Fruit fly (Drosophila melanogaster) whole organism, pupa: Measurements from ENCODE around the gene CG42781.

Experiments used
- CG15710 ChIP-seq: fragments of 200-800 bp; sonication (Bioruptor generic); optimal IDR thresholded peaks from 2 replicates; lab custom pipeline; 2018; ENCODE audit warnings: missing biosample characterization, mild to moderate bottlenecking, missing genetic modification characterization, moderate library complexity
- CG17806 ChIP-seq: fragments of 200-800 bp; sonication (Bioruptor generic); optimal IDR thresholded peaks from 2 replicates; lab custom pipeline; 2018; ENCODE audit warnings: missing biosample characterization, mild to moderate bottlenecking, missing genetic modification characterization, moderate library complexity
- Snoo ChIP-seq: fragments of 200-800 bp; sonication (Bioruptor generic); optimal IDR thresholded peaks from 3 replicates; lab custom pipeline; 2017; ENCODE audit warnings: missing biosample characterization, mild to moderate bottlenecking, missing genetic modification characterization, inconsistent platforms
- fd96Ca ChIP-seq: fragments of 200-800 bp; sonication (Bioruptor generic); IDR thresholded peaks from 3 replicates; pipeline ENCODE4 v1.3.6; 2022; ENCODE audit warnings: missing biosample characterization, missing genetic modification characterization
- rn ChIP-seq: fragments of 200-800 bp; sonication (Bioruptor generic); IDR thresholded peaks from 2 replicates; pipeline ENCODE4 v1.3.6; 2022; ENCODE audit warnings: missing biosample characterization, missing genetic modification characterization

dm6 chrX:7425643-7426042, 42.9 kb upstream of the CG42781 start, which contains the start of gene CG32726:
- TF ChIP-seq CG17806 (tag; lab: Kevin White, UChicago) (no peak), rn (GFP tag; lab: Robert Waterston, UW) (no peak), Snoo (tag; lab: Kevin White, UChicago) (no peak), CG15710 (no peak), fd96Ca (GFP tag; lab: Robert Waterston, UW) (no peak)
